Fruit fly (Drosophila melanogaster): ENCODE data around the gene NimC4.

The NimC4 gene

dm6 chr2L:14024746-14025105, 22.7 kb upstream of the NimC4 start (continued):
- TF ChIP-seq ac (GFP tag; optimal IDR thresholded peaks at IDR 0.05) (no peak), CG10267 (tag; optimal IDR thresholded peaks at IDR 0.05) (peak; percentile 29), CG2120 (GFP tag; optimal IDR thresholded peaks at IDR 0.05) (peak; percentile 49), CG10147 (GFP tag; optimal IDR thresholded peaks at IDR 0.05) (peak; percentile 36), Pdp1 (GFP tag; optimal IDR thresholded peaks at IDR 0.05) (peak in 1 of 2 experiments; percentile 92), Bgb (GFP tag; IDR thresholded peaks at IDR 0.05; ENCODE audit: partially characterized antibody) (no peak), CG9817 (tag; optimal IDR thresholded peaks at IDR 0.05) (peak; percentile 25), eve (GFP tag; optimal IDR thresholded peaks at IDR 0.05) (peak in 1 of 2 experiments; percentile 60), C15 (GFP tag; IDR thresholded peaks at IDR 0.05) (no peak), ara (GFP tag; IDR thresholded peaks at IDR 0.05) (peak; percentile 26; the same call in 1 of the 2 replicates), sisA (GFP tag; IDR thresholded peaks at IDR 0.05) (peak; percentile 50), CG13424 (tag; optimal IDR thresholded peaks at IDR 0.05) (peak; percentile 45), vvl (GFP tag; IDR thresholded peaks at IDR 0.05) (peak; percentile 34; the same call in 1 of the 2 replicates), lmd (GFP tag; IDR thresholded peaks at IDR 0.05) (peak; percentile 40), zf30C (GFP tag; optimal IDR thresholded peaks at IDR 0.05) (no peak), B-H1 (GFP tag; IDR thresholded peaks at IDR 0.05) (no peak), en (GFP tag; optimal IDR thresholded peaks at IDR 0.05) (peak; percentile 23), dmrt99B (tag; optimal IDR thresholded peaks at IDR 0.05) (peak; percentile 65), onecut (GFP tag; IDR thresholded peaks at IDR 0.05) (no peak), CG18262 (tag; optimal IDR thresholded peaks at IDR 0.05) (peak; percentile 57), CG8388 (GFP tag; optimal IDR thresholded peaks at IDR 0.05) (peak; percentile 30), NK7.1 (GFP tag; optimal IDR thresholded peaks at IDR 0.05) (no peak), Myb (GFP tag; optimal IDR thresholded peaks at IDR 0.05) (peak; percentile 4), mam (GFP tag; optimal IDR thresholded peaks at IDR 0.05) (peak; percentile 31), tap (tag; optimal IDR thresholded peaks at IDR 0.05) (no peak), Oli (tag; optimal IDR thresholded peaks at IDR 0.05) (peak; percentile 76), fd96Cb (tag; optimal IDR thresholded peaks at IDR 0.05) (peak; percentile 58), slbo (GFP tag; IDR thresholded peaks at IDR 0.05) (peak; percentile 45; the same call in 1 of the 2 replicates), CG11560 (tag; IDR thresholded peaks at IDR 0.05) (no peak), CG9932 (GFP tag; IDR thresholded peaks at IDR 0.05) (no peak), CG31441 (GFP tag; IDR thresholded peaks at IDR 0.05) (peak; percentile 44), pum (GFP tag; optimal IDR thresholded peaks at IDR 0.05) (peak; percentile 28), ranshi (GFP tag; IDR thresholded peaks at IDR 0.05) (peak; percentile 20; the same call in 1 of the 2 replicates), CG31365 (tag; optimal IDR thresholded peaks at IDR 0.05) (no peak), CG16815 (GFP tag; optimal IDR thresholded peaks at IDR 0.05) (peak; percentile 6), Hr3 (GFP tag; optimal IDR thresholded peaks at IDR 0.05) (peak; percentile 59), CG7963 (GFP tag; IDR thresholded peaks at IDR 0.05; ENCODE audit: partially characterized antibody) (no peak), kay (GFP tag; optimal IDR thresholded peaks at IDR 0.05) (peak; percentile 10), CG11696 (GFP tag; IDR thresholded peaks at IDR 0.05) (no peak), CG12391 (tag; optimal IDR thresholded peaks at IDR 0.05) (peak; percentile 54), CG2712 (tag; optimal IDR thresholded peaks at IDR 0.05) (peak; percentile 51), sd (tag; optimal IDR thresholded peaks at IDR 0.05) (no peak), tgo (GFP tag; IDR thresholded peaks at IDR 0.05) (peak; percentile 27), hkb (optimal IDR thresholded peaks at IDR 0.05) (no peak), hkb (GFP tag; IDR thresholded peaks at IDR 0.05) (no peak), CG14710 (tag; optimal IDR thresholded peaks at IDR 0.05) (peak; percentile 1), CG15269 (tag; optimal IDR thresholded peaks at IDR 0.05) (peak; percentile 65), lbe (GFP tag; optimal IDR thresholded peaks at IDR 0.05) (no peak), HLH4C (GFP tag; IDR thresholded peaks at IDR 0.05; ENCODE audit: partially characterized antibody) (no peak), Hsf (GFP tag; optimal IDR thresholded peaks at IDR 0.05) (peak; percentile 44), CG10366 (GFP tag; IDR thresholded peaks at IDR 0.05) (peak; percentile 33), CG4820 (GFP tag; optimal IDR thresholded peaks at IDR 0.05) (peak; percentile 3)
